Fruit fly (Drosophila melanogaster) whole organism, pupa: ENCODE results near the gene CG17666.

Experiments used
- CG10348 ChIP-seq: fragments of 200-800 bp; sonication (Bioruptor generic); IDR thresholded peaks from 2 replicates; pipeline ENCODE4 v1.3.6; 2022; ENCODE audit warnings: missing biosample characterization, missing genetic modification characterization
- CG12605 ChIP-seq: fragments of 200-800 bp; sonication (Bioruptor generic); IDR thresholded peaks from 2 replicates; pipeline ENCODE4 v1.3.6; 2022; ENCODE audit warnings: missing biosample characterization, missing genetic modification characterization
- CG14655 ChIP-seq: fragments of 200-800 bp; sonication (Bioruptor generic); optimal IDR thresholded peaks from 3 replicates; lab custom pipeline; 2017; ENCODE audit warnings: mild to moderate bottlenecking, missing biosample characterization, missing genetic modification reagents, missing genetic modification characterization
- CG15710 ChIP-seq: fragments of 200-800 bp; sonication (Bioruptor generic); optimal IDR thresholded peaks from 2 replicates; lab custom pipeline; 2018; ENCODE audit warnings: missing biosample characterization, mild to moderate bottlenecking, missing genetic modification characterization, moderate library complexity
- CG17806 ChIP-seq: fragments of 200-800 bp; sonication (Bioruptor generic); optimal IDR thresholded peaks from 2 replicates; lab custom pipeline; 2018; ENCODE audit warnings: missing biosample characterization, mild to moderate bottlenecking, missing genetic modification characterization, moderate library complexity
- CG32121 ChIP-seq: fragments of 200-800 bp; sonication (Bioruptor generic); IDR thresholded peaks from 2 replicates; pipeline ENCODE4 v1.3.6; 2022; ENCODE audit warnings: missing biosample characterization, missing genetic modification characterization
- CG34367 ChIP-seq: fragments of 200-800 bp; sonication (Bioruptor generic); optimal IDR thresholded peaks from 2 replicates; lab custom pipeline; 2018; ENCODE audit warnings: missing biosample characterization, mild to moderate bottlenecking, missing genetic modification characterization
- CG8301 ChIP-seq: fragments of 200-800 bp; sonication (Bioruptor generic); optimal IDR thresholded peaks from 2 replicates; lab custom pipeline; 2018; ENCODE audit warnings: missing biosample characterization, mild to moderate bottlenecking, missing genetic modification characterization
- Pif1A ChIP-seq: fragments of 200-800 bp; sonication (Bioruptor generic); optimal IDR thresholded peaks from 3 replicates; lab custom pipeline; 2016; ENCODE audit warnings: missing biosample characterization, missing genetic modification characterization
- gl ChIP-seq: fragments of 200-800 bp; sonication (Bioruptor generic); optimal IDR thresholded peaks from 2 replicates; lab custom pipeline; 2018; ENCODE audit warnings: missing biosample characterization, mild to moderate bottlenecking, missing genetic modification characterization

dm6 chr3L:12732742-12733141 lies 48.4 kb upstream of the CG17666 start:
- TF ChIP-seq CG34367 (tag; lab: Kevin White, UChicago): no peak
- no peak for TF ChIP-seq CG10348 (GFP tag; lab: Robert Waterston, UW)
- TF ChIP-seq CG14655: no peak
- TF ChIP-seq CG12605 (GFP tag; lab: Robert Waterston, UW): no peak
- TF ChIP-seq CG17806 (tag; lab: Kevin White, UChicago): no peak
- TF ChIP-seq CG32121 (GFP tag; lab: Robert Waterston, UW): no peak
- no peak for TF ChIP-seq Pif1A (GFP tag; lab: Kevin White, UChicago)
- TF ChIP-seq CG8301 (tag; lab: Kevin White, UChicago): no peak
- no peak for TF ChIP-seq gl (tag; lab: Kevin White, UChicago)
- no peak for TF ChIP-seq CG15710
